Worm (Caenorhabditis elegans) whole organism, mixed stage, embryonic: Measurements from ENCODE around the gene M163.11.

Source experiments
- ceh-43 ChIP-seq: fragments of 200-800 bp; sonication (Bioruptor generic); optimal IDR thresholded peaks from 2 replicates; lab custom pipeline; 2018; ENCODE audit warnings: mild to moderate bottlenecking, missing genetic modification characterization, moderate library complexity, missing compliant biosample characterization
- elt-3 ChIP-seq: fragments of 150-350 bp; optimal IDR thresholded peaks from 2 replicates; lab custom pipeline; 2014; ENCODE audit warnings: missing biosample characterization, missing genetic modification characterization
- flh-1 ChIP-seq: fragments of 200-800 bp; sonication (Bioruptor generic); optimal IDR thresholded peaks from 2 replicates; lab custom pipeline; 2018; ENCODE audit warnings: mild to moderate bottlenecking, missing genetic modification characterization, moderate library complexity, missing compliant biosample characterization
- lin-13 ChIP-seq: fragments of 150-350 bp; optimal IDR thresholded peaks from 2 replicates; lab custom pipeline; 2014; ENCODE audit warnings: missing biosample characterization, missing genetic modification characterization
- lsy-2 ChIP-seq: fragments of 150-350 bp; optimal IDR thresholded peaks from 2 replicates; lab custom pipeline; 2014; ENCODE audit warnings: missing biosample characterization, missing genetic modification characterization
- nhr-2 ChIP-seq: fragments of 150-350 bp; optimal IDR thresholded peaks from 2 replicates; lab custom pipeline; 2014; ENCODE audit warnings: missing biosample characterization, missing genetic modification characterization
- nhr-237 ChIP-seq: fragments of 150-350 bp; optimal IDR thresholded peaks from 2 replicates; lab custom pipeline; 2014; ENCODE audit warnings: missing biosample characterization, missing genetic modification characterization
- nhr-28 ChIP-seq: fragments of 150-350 bp; optimal IDR thresholded peaks from 2 replicates; lab custom pipeline; 2014; ENCODE audit warnings: missing biosample characterization, missing genetic modification characterization
- pha-4 ChIP-seq: fragments of 150-350 bp; optimal IDR thresholded peaks from 2 replicates; lab custom pipeline; 2018; ENCODE audit warnings: missing biosample characterization, missing genetic modification reagents, missing genetic modification characterization
- snpc-4 ChIP-seq: fragments of 150-350 bp; optimal IDR thresholded peaks from 2 replicates; lab custom pipeline; 2014; ENCODE audit warnings: missing biosample characterization, missing genetic modification characterization
- sptf-1 ChIP-seq: sonication (generic microtip); optimal IDR thresholded peaks from 2 replicates; lab custom pipeline; 2017; ENCODE audit warnings: mild to moderate bottlenecking, missing genetic modification characterization, moderate library complexity, missing compliant biosample characterization
- tbx-8 ChIP-seq: fragments of 200-800 bp; sonication (Bioruptor generic); optimal IDR thresholded peaks from 2 replicates; lab custom pipeline; 2018; ENCODE audit warnings: mild to moderate bottlenecking, missing genetic modification characterization, moderate library complexity, missing compliant biosample characterization
- unc-39 ChIP-seq: fragments of 150-350 bp; optimal IDR thresholded peaks from 2 replicates; lab custom pipeline; 2014; ENCODE audit warnings: missing biosample characterization, missing genetic modification characterization
- ztf-11 ChIP-seq: fragments of 150-350 bp; optimal IDR thresholded peaks from 2 replicates; lab custom pipeline; 2014; ENCODE audit warnings: missing biosample characterization, missing genetic modification characterization

- TF ChIP-seq pha-4 (no peak), lin-13 (no peak), elt-3 (tag; lab: Kevin White, UChicago) (no peak), nhr-2 (tag; lab: Kevin White, UChicago) (no peak), snpc-4 (tag; lab: Kevin White, UChicago) (no peak), lsy-2 (no peak), sptf-1 (tag; lab: Kevin White, UChicago) (no peak), nhr-237 (tag; lab: Kevin White, UChicago) (no peak), ztf-11 (no peak), flh-1 (no peak), unc-39 (tag; lab: Kevin White, UChicago) (no peak), ceh-43 (no peak), nhr-28 (tag; lab: Kevin White, UChicago) (no peak), tbx-8 (no peak)
Measured at ce11 chrX:14469284-14469683, 9.9 kb upstream of the M163.11 start, which contains the start of gene M163.9.
